Fruit fly (Drosophila melanogaster) whole organism, embryonic: ENCODE data around the gene tay.

Experiments
- Atf6 ChIP-seq: fragments of 200-800 bp; sonication (Bioruptor generic); IDR thresholded peaks from 2 replicates; pipeline ENCODE4 v1.3.6; 2022; ENCODE audit warnings: missing biosample characterization, missing genetic modification characterization
- CG3995 ChIP-seq: fragments of 200-800 bp; sonication (Bioruptor generic); optimal IDR thresholded peaks from 3 replicates; lab custom pipeline; 2016; ENCODE audit warnings: missing biosample characterization, missing genetic modification characterization
- CG9817 ChIP-seq: fragments of 200-800 bp; sonication (Bioruptor generic); optimal IDR thresholded peaks from 2 replicates; lab custom pipeline; 2018; ENCODE audit warnings: missing biosample characterization, mild to moderate bottlenecking, missing genetic modification characterization, moderate library complexity

DNA sequence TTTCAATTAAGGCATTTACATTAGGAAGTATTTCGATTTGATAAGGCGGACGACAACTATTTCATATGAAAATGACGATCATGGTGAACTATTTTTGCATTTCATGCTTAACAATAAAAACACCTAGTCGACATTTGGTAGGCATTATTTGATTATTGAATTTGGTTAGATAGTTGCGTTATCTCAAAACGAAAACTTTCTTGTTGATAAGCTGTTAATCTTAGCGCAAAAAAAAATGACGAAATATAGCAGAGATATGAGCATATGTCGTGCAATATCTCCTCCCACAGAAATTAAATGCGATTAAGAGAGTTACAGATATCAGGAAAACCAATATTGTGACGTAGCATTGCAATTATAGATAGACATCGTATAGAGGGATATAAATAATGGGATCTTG lies 1.7 kb upstream of the tay start:
- TF ChIP-seq CG3995 (GFP tag; lab: Kevin White, UChicago) (no peak), CG9817 (no peak), Atf6 (GFP tag; lab: Robert Waterston, UW) (no peak)
